Fruit fly (Drosophila melanogaster): ENCODE data around the gene CG31922.

CG31922 gene

dm6 chr2L:1218475-1218874 lies 48.5 kb downstream of the CG31922 start:
- TF ChIP-seq Lpt (GFP tag; optimal IDR thresholded peaks at IDR 0.05) (no peak), CG8319 (GFP tag; optimal IDR thresholded peaks at IDR 0.05) (no peak), Blimp-1 (GFP tag; optimal IDR thresholded peaks at IDR 0.05) (no peak), CG11762 (GFP tag; optimal IDR thresholded peaks at IDR 0.05; ENCODE audit: insufficient read depth) (no peak), CG34406 (GFP tag; optimal IDR thresholded peaks at IDR 0.05) (no peak), OdsH (GFP tag; optimal IDR thresholded peaks at IDR 0.05) (no peak)

- TF ChIP-seq CG6854 (GFP tag; optimal IDR thresholded peaks at IDR 0.05) (no peak), net (GFP tag; optimal IDR thresholded peaks at IDR 0.05) (no peak)
Measured at dm6 chr2L:1218993-1219392, 49.0 kb downstream of the CG31922 start, which contains the start of gene CG42329. CG42329 (plus strand) TSS chr2L:1219293.
